Worm (Caenorhabditis elegans): Measurements from ENCODE around the gene F53C11.9.

DNA sequence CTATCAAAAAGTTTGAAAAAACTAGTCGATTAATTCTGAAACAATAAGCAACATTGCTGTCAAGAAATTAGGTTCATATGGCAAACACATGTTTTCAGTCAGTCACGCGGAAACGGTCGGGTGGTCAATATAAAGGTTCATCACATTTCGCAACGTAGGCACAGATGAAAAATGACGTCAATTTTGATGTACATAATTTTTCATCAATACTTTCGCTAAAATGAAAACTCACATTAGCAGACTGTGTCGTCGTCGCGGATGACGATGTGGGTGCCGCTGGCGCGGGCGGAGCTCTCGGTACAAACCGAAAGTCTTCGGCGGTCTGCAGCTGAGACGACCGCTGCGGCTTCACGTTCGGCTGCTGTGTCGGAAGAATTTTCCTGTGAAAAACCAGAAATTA lies 26.1 kb downstream of the F53C11.9 start, which contains the start of gene swan-2:
- TF ChIP-seq aly-2 (tag; optimal IDR thresholded peaks at IDR 0.05) = no peak
- TF ChIP-seq elt-1 (tag; optimal IDR thresholded peaks at IDR 0.05) = no peak
- TF ChIP-seq hmg-11 (tag; optimal IDR thresholded peaks at IDR 0.05) = no peak

Measured in whole organism, L3 larva.